Worm (Caenorhabditis elegans): ENCODE results near the gene elt-3.

Gene elt-3

DNA sequence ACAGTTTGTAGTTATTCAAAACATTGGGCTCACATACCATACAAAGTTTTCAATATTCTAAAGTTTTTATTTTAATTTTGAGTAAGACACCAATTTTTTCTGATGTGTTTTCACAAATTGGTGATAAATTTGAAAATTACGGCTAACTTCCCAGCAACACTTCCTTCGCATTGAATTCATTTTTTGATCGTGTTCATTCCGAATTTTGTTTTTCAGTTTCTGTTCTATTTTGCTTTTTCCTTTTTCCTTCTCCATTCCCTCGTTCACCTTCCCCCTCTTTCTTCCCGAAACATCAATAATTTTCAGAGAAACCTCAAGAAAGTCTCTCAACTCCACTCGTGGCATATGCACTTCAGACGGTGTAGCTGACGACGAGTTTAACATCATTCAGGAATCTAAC is 14.1 kb downstream of the elt-3 start, which contains the start of gene alg-1:
TSS of gene alg-1 (plus strand) at position 301 of the 400 bp plus-strand sequence.
- TF ChIP-seq rnt-1 (tag; optimal IDR thresholded peaks at IDR 0.05) (no peak), lin-35 (GFP tag; optimal IDR thresholded peaks at IDR 0.05) (no peak), snu-23 (GFP tag; optimal IDR thresholded peaks at IDR 0.05) (no peak)

- TF ChIP-seq unc-130 (tag; optimal IDR thresholded peaks at IDR 0.05) (no peak), lsy-2 (tag; optimal IDR thresholded peaks at IDR 0.05) (peak; percentile 34 to 39), ztf-4 (tag; optimal IDR thresholded peaks at IDR 0.05) (peak; percentile 13), fos-1 (tag; optimal IDR thresholded peaks at IDR 0.05) (peak; percentile 34), egl-27 (tag; optimal IDR thresholded peaks at IDR 0.05) (peak; percentile 38 to 72), fkh-8 (tag; optimal IDR thresholded peaks at IDR 0.05) (no peak), nhr-28 (tag; optimal IDR thresholded peaks at IDR 0.05) (no peak), ceh-82 (tag; optimal IDR thresholded peaks at IDR 0.05) (peak; percentile 15 to 38 (median 21)), nhr-71 (tag; optimal IDR thresholded peaks at IDR 0.05) (peak; percentile 73), tbx-2 (tag; optimal IDR thresholded peaks at IDR 0.05) (peak; percentile 63), sptf-1 (tag; optimal IDR thresholded peaks at IDR 0.05) (no peak), sup-37 (GFP tag; optimal IDR thresholded peaks at IDR 0.05) (no peak), nhr-84 (tag; optimal IDR thresholded peaks at IDR 0.05) (no peak), nhr-77 (tag; optimal IDR thresholded peaks at IDR 0.05) (peak; percentile 36), C34B4.2 (tag; optimal IDR thresholded peaks at IDR 0.05) (no peak), mab-9 (GFP tag; IDR thresholded peaks at IDR 0.05) (no peak), unc-62 (GFP tag; optimal IDR thresholded peaks at IDR 0.05) (no peak), unc-86 (tag; optimal IDR thresholded peaks at IDR 0.05) (no peak), egl-13 (tag; optimal IDR thresholded peaks at IDR 0.05) (no peak), C16A3.4 (tag; optimal IDR thresholded peaks at IDR 0.05) (peak; percentile 22), lin-15B (tag; optimal IDR thresholded peaks at IDR 0.05) (no peak), efl-3 (GFP tag; optimal IDR thresholded peaks at IDR 0.05) (no peak), ces-1 (GFP tag; optimal IDR thresholded peaks at IDR 0.05) (no peak), Y116A8C.19 (tag; optimal IDR thresholded peaks at IDR 0.05; ENCODE audit: borderline replicate concordance) (no peak), lin-39 (tag; optimal IDR thresholded peaks at IDR 0.05) (no peak), lin-13 (GFP tag; optimal IDR thresholded peaks at IDR 0.05) (no peak), aly-2 (tag; optimal IDR thresholded peaks at IDR 0.05) (no peak), hlh-4 (tag; optimal IDR thresholded peaks at IDR 0.05) (no peak), nhr-85 (tag) (peak; percentile 94), hlh-17 (GFP tag; optimal IDR thresholded peaks at IDR 0.05; ENCODE audit: borderline replicate concordance) (no peak), skn-1 (tag; optimal IDR thresholded peaks at IDR 0.05) (peak; percentile 10), ceh-63 (GFP tag; optimal IDR thresholded peaks at IDR 0.05) (no peak), rnt-1 (tag; optimal IDR thresholded peaks at IDR 0.05) (peak; percentile 32), xbp-1 (tag; optimal IDR thresholded peaks at IDR 0.05) (peak; percentile 40), snpc-4 (tag; optimal IDR thresholded peaks at IDR 0.05) (no peak), tlp-1 (tag; optimal IDR thresholded peaks at IDR 0.05) (no peak), nhr-19 (GFP tag; conservative IDR thresholded peaks at IDR 0.05) (peak; percentile 46), zag-1 (tag; optimal IDR thresholded peaks at IDR 0.05) (no peak), elt-2 (tag; optimal IDR thresholded peaks at IDR 0.05) (no peak), ama-1 (optimal IDR thresholded peaks at IDR 0.05) (no peak), ceh-90 (tag; optimal IDR thresholded peaks at IDR 0.05) (no peak), nhr-20 (tag; optimal IDR thresholded peaks at IDR 0.05) (peak; percentile 78), pqm-1 (tag; optimal IDR thresholded peaks at IDR 0.05) (no peak), nhr-90 (tag; optimal IDR thresholded peaks at IDR 0.05; ENCODE audit: poor library complexity) (peak; percentile 80), pax-3 (tag; optimal IDR thresholded peaks at IDR 0.05) (no peak), dpl-1 (GFP tag; optimal IDR thresholded peaks at IDR 0.05) (no peak), swsn-7 (tag; optimal IDR thresholded peaks at IDR 0.05) (peak; percentile 57), C04F5.9 (tag; optimal IDR thresholded peaks at IDR 0.05) (no peak), lin-35 (GFP tag; optimal IDR thresholded peaks at IDR 0.05) (peak; percentile 6 to 63), elt-3 (tag; optimal IDR thresholded peaks at IDR 0.05) (peak in 4 of 6 experiments; percentile 56 to 76 (median 68)), snu-23 (GFP tag; optimal IDR thresholded peaks at IDR 0.05) (peak; percentile 68)
These were observed 16.0 kb downstream of the elt-3 start for ce11 chrX:13950620-13951152.

Measured in whole organism, L1 larva.